Fruit fly (Drosophila melanogaster) whole organism, embryonic: Measurements from ENCODE around the gene Cad74A.

ENCODE experiments used
- Abd-B ChIP-seq: fragments of 200-800 bp; sonication (Bioruptor generic); optimal IDR thresholded peaks from 2 replicates; lab custom pipeline; 2018; ENCODE audit warnings: missing biosample characterization, mild to moderate bottlenecking, missing genetic modification characterization, moderate library complexity
- Atf3 ChIP-seq: fragments of 200-800 bp; sonication (Bioruptor generic); optimal IDR thresholded peaks from 3 replicates; lab custom pipeline; 2016; ENCODE audit warnings: missing biosample characterization, missing genetic modification characterization
- CG10366 ChIP-seq: fragments of 200-800 bp; sonication (Bioruptor generic); IDR thresholded peaks from 2 replicates; pipeline ENCODE4 v1.3.6; 2022; ENCODE audit warnings: missing biosample characterization, missing genetic modification characterization
- CG11093 ChIP-seq: fragments of 200-800 bp; sonication (Bioruptor generic); IDR thresholded peaks from 3 replicates; pipeline ENCODE4 v1.3.6; 2022; ENCODE audit warnings: missing biosample characterization, missing genetic modification characterization
- CG11398 ChIP-seq: fragments of 200-800 bp; sonication (Bioruptor generic); optimal IDR thresholded peaks from 2 replicates; lab custom pipeline; 2016; ENCODE audit warnings: missing biosample characterization, missing genetic modification characterization
- CG11723 ChIP-seq: fragments of 200-800 bp; sonication (Bioruptor generic); optimal IDR thresholded peaks from 2 replicates; lab custom pipeline; 2017; ENCODE audit warnings: missing biosample characterization, mild to moderate bottlenecking, missing genetic modification characterization
- CG12071 ChIP-seq: fragments of 200-800 bp; sonication (Bioruptor generic); optimal IDR thresholded peaks from 3 replicates; lab custom pipeline; 2018; ENCODE audit warnings: missing biosample characterization, mild to moderate bottlenecking, missing genetic modification characterization
- CG1233 ChIP-seq: fragments of 200-800 bp; sonication (Bioruptor generic); optimal IDR thresholded peaks from 4 replicates; lab custom pipeline; 2018; ENCODE audit warnings: missing biosample characterization, mild to moderate bottlenecking, missing genetic modification characterization
- CG13296 ChIP-seq: fragments of 200-800 bp; sonication (Bioruptor generic); optimal IDR thresholded peaks from 3 replicates; lab custom pipeline; 2018; ENCODE audit warnings: missing biosample characterization, mild to moderate bottlenecking, missing genetic modification characterization
- CG14441 ChIP-seq: fragments of 200-800 bp; sonication (Bioruptor generic); IDR thresholded peaks from 2 replicates; pipeline ENCODE4 v1.3.6; 2022; ENCODE audit warnings: missing biosample characterization, missing genetic modification characterization
- CG15073 ChIP-seq: fragments of 200-800 bp; sonication (Bioruptor generic); optimal IDR thresholded peaks from 2 replicates; lab custom pipeline; 2016; ENCODE audit warnings: missing biosample characterization, missing genetic modification characterization
- CG17568 ChIP-seq: fragments of 200-800 bp; sonication (Bioruptor generic); optimal IDR thresholded peaks from 2 replicates; lab custom pipeline; 2018; ENCODE audit warnings: missing biosample characterization, mild to moderate bottlenecking, missing genetic modification characterization, moderate library complexity
- CG17612 ChIP-seq: fragments of 200-800 bp; sonication (Bioruptor generic); IDR thresholded peaks from 2 replicates; pipeline ENCODE4 v1.3.6; 2022; ENCODE audit warnings: missing biosample characterization, missing genetic modification characterization
- CG18011 ChIP-seq: fragments of 200-800 bp; sonication (Bioruptor generic); optimal IDR thresholded peaks from 2 replicates; lab custom pipeline; 2017; ENCODE audit warnings: missing biosample characterization, missing genetic modification characterization, mild to moderate bottlenecking, moderate library complexity, missing genotype
- CG18262 ChIP-seq: fragments of 200-800 bp; optimal IDR thresholded peaks from 3 replicates; lab custom pipeline; 2019; ENCODE audit warnings: missing biosample characterization, mild to moderate bottlenecking, missing genetic modification characterization, moderate library complexity
- CG2116 ChIP-seq: fragments of 200-800 bp; sonication (Bioruptor generic); optimal IDR thresholded peaks from 3 replicates; lab custom pipeline; 2018; ENCODE audit warnings: missing biosample characterization, mild to moderate bottlenecking, missing genetic modification characterization
- CG2678 ChIP-seq: fragments of 200-800 bp; sonication (Bioruptor generic); optimal IDR thresholded peaks from 3 replicates; lab custom pipeline; 2019; ENCODE audit warnings: missing biosample characterization, mild to moderate bottlenecking, missing genetic modification characterization, moderate library complexity
- CG31365 ChIP-seq: fragments of 200-800 bp; sonication (Bioruptor generic); optimal IDR thresholded peaks from 2 replicates; lab custom pipeline; 2018; ENCODE audit warnings: missing biosample characterization, mild to moderate bottlenecking, missing genetic modification characterization
- CG3407 ChIP-seq: fragments of 200-800 bp; sonication (Bioruptor generic); optimal IDR thresholded peaks from 2 replicates; lab custom pipeline; 2018; ENCODE audit warnings: missing biosample characterization, mild to moderate bottlenecking, missing genetic modification characterization
- CG3995 ChIP-seq: fragments of 200-800 bp; sonication (Bioruptor generic); optimal IDR thresholded peaks from 3 replicates; lab custom pipeline; 2016; ENCODE audit warnings: missing biosample characterization, missing genetic modification characterization
- CG4282 ChIP-seq: fragments of 200-800 bp; sonication (Bioruptor generic); optimal IDR thresholded peaks from 2 replicates; lab custom pipeline; 2016; ENCODE audit warnings: missing biosample characterization, missing genetic modification characterization
- CG4820 ChIP-seq: fragments of 200-800 bp; sonication (Bioruptor generic); optimal IDR thresholded peaks from 3 replicates; lab custom pipeline; 2016; ENCODE audit warnings: missing biosample characterization, missing genetic modification characterization
- CG6813 ChIP-seq: fragments of 200-800 bp; sonication (Bioruptor generic); optimal IDR thresholded peaks from 2 replicates; lab custom pipeline; 2017; ENCODE audit warnings: missing biosample characterization, missing genetic modification characterization, mild to moderate bottlenecking, moderate library complexity, missing genetic modification reagents
- CG7963 ChIP-seq: fragments of 200-800 bp; sonication (Bioruptor generic); IDR thresholded peaks from 3 replicates; pipeline ENCODE4 v1.3.6; 2022; ENCODE audit warnings: missing biosample characterization, missing genetic modification characterization; ENCODE audit not compliant: partially characterized antibody
- CG8290 ChIP-seq, 3 experiments: fragments of 200-800 bp; sonication (Bioruptor generic); optimal IDR thresholded peaks; 2 replicates each; lab custom pipeline; 2016 to 2019; ENCODE audit warnings: missing biosample characterization in 3 of 3, missing genetic modification characterization in 3 of 3, mild to moderate bottlenecking in 2 of 3, moderate library complexity in 1 of 3
- GATAe ChIP-seq: fragments of 200-800 bp; sonication (Bioruptor generic); conservative IDR thresholded peaks from 2 replicates; pipeline ENCODE4 v1.3.6; 2022; ENCODE audit warnings: missing biosample characterization, missing genetic modification characterization
- HHEX ChIP-seq: fragments of 200-800 bp; sonication (Bioruptor generic); optimal IDR thresholded peaks from 3 replicates; lab custom pipeline; 2017; ENCODE audit warnings: missing biosample characterization, mild to moderate bottlenecking, missing genetic modification characterization, missing genetic modification reagents
- Hmr ChIP-seq: fragments of 200-800 bp; sonication (Bioruptor generic); optimal IDR thresholded peaks from 3 replicates; lab custom pipeline; 2017; ENCODE audit warnings: mild to moderate bottlenecking, missing biosample characterization, missing genetic modification reagents, missing genetic modification characterization
- Kr ChIP-seq: fragments of 200-800 bp; sonication (Bioruptor generic); optimal IDR thresholded peaks from 2 replicates; lab custom pipeline; 2017; ENCODE audit warnings: missing biosample characterization, mild to moderate bottlenecking, missing genetic modification characterization
- Med ChIP-seq: fragments of 200-800 bp; sonication (Bioruptor generic); peaks from one replicate; lab custom pipeline; 2016; ENCODE audit warnings: missing biosample characterization, missing genetic modification characterization, mild to moderate bottlenecking, inconsistent platforms, moderate library complexity
- Nf-YC ChIP-seq: fragments of 200-800 bp; optimal IDR thresholded peaks from 3 replicates; lab custom pipeline; 2019; ENCODE audit warnings: missing biosample characterization, mild to moderate bottlenecking, missing genetic modification characterization, moderate library complexity
- PHDP ChIP-seq: fragments of 200-800 bp; sonication (Bioruptor generic); optimal IDR thresholded peaks from 3 replicates; lab custom pipeline; 2018; ENCODE audit warnings: missing biosample characterization, mild to moderate bottlenecking, missing genetic modification characterization, moderate library complexity
- Scr ChIP-seq: fragments of 200-800 bp; sonication (Bioruptor generic); IDR thresholded peaks from 2 replicates; pipeline ENCODE4 v1.3.6; 2022; ENCODE audit warnings: missing biosample characterization, missing genetic modification characterization; ENCODE audit not compliant: partially characterized antibody
- Sin3A ChIP-seq: fragments of >200 bp; optimal IDR thresholded peaks from 2 replicates; lab custom pipeline; 2018
- Taf1 ChIP-seq: fragments of 200-800 bp; sonication (Bioruptor generic); IDR thresholded peaks from 2 replicates; pipeline ENCODE4 v1.3.6; 2022; ENCODE audit warnings: missing biosample characterization, missing genetic modification characterization
- al ChIP-seq: fragments of 200-800 bp; sonication (Bioruptor generic); IDR thresholded peaks from 2 replicates; pipeline ENCODE4 v1.3.6; 2022; ENCODE audit warnings: missing biosample characterization, missing genetic modification characterization
- bsh ChIP-seq, 2 experiments: fragments of 200-800 bp; sonication (Bioruptor generic); optimal IDR thresholded peaks; 2 replicates each; lab custom pipeline; 2017 to 2018; ENCODE audit warnings: mild to moderate bottlenecking in 2 of 2, missing biosample characterization in 2 of 2, missing genetic modification characterization in 2 of 2, moderate library complexity in 1 of 2
- chinmo ChIP-seq: fragments of 200-800 bp; sonication (Bioruptor generic); IDR thresholded peaks from 4 replicates; pipeline ENCODE4 v1.3.6; 2022; ENCODE audit warnings: missing biosample characterization, missing genetic modification characterization; ENCODE audit not compliant: partially characterized antibody
- chn ChIP-seq: fragments of 200-800 bp; sonication (Bioruptor generic); optimal IDR thresholded peaks from 2 replicates; lab custom pipeline; 2016; ENCODE audit warnings: missing biosample characterization, missing genetic modification characterization
- corto ChIP-seq: fragments of 200-800 bp; sonication (Bioruptor generic); optimal IDR thresholded peaks from 2 replicates; lab custom pipeline; 2016; ENCODE audit warnings: missing biosample characterization, mild to moderate bottlenecking, missing genetic modification characterization, moderate library complexity
- hb ChIP-seq: fragments of 200-800 bp; sonication (Bioruptor generic); IDR thresholded peaks from 3 replicates; pipeline ENCODE4 v1.3.6; 2022; ENCODE audit warnings: missing biosample characterization, missing genetic modification characterization; ENCODE audit not compliant: partially characterized antibody
- jumu ChIP-seq: fragments of 200-800 bp; sonication (Bioruptor generic); optimal IDR thresholded peaks from 3 replicates; lab custom pipeline; 2016; ENCODE audit warnings: missing biosample characterization, missing genetic modification characterization
- lab ChIP-seq: fragments of 200-800 bp; sonication (Bioruptor generic); optimal IDR thresholded peaks from 3 replicates; lab custom pipeline; 2017; ENCODE audit warnings: missing biosample characterization, missing genetic modification characterization, mild to moderate bottlenecking, moderate library complexity, missing genetic modification reagents
- pnt ChIP-seq: fragments of 200-800 bp; sonication (Bioruptor generic); optimal IDR thresholded peaks from 3 replicates; lab custom pipeline; 2016; ENCODE audit warnings: missing biosample characterization, missing genetic modification characterization
- ranshi ChIP-seq: fragments of 200-800 bp; sonication (Bioruptor generic); IDR thresholded peaks from 2 replicates; pipeline ENCODE4 v1.3.6; 2022; ENCODE audit warnings: missing biosample characterization, missing genetic modification characterization
- sug ChIP-seq: fragments of 200-800 bp; optimal IDR thresholded peaks from 2 replicates; lab custom pipeline; 2019; ENCODE audit warnings: missing biosample characterization, mild to moderate bottlenecking, missing genetic modification characterization, moderate library complexity
- tap ChIP-seq: fragments of 200-800 bp; optimal IDR thresholded peaks from 3 replicates; lab custom pipeline; 2019; ENCODE audit warnings: missing biosample characterization, mild to moderate bottlenecking, missing genetic modification characterization, moderate library complexity
- unpg ChIP-seq: fragments of 200-800 bp; sonication (Bioruptor generic); optimal IDR thresholded peaks from 3 replicates; lab custom pipeline; 2018; ENCODE audit warnings: missing biosample characterization, mild to moderate bottlenecking, missing genetic modification characterization, moderate library complexity
- usp ChIP-seq: fragments of >200 bp; optimal IDR thresholded peaks from 2 replicates; lab custom pipeline; 2017; ENCODE audit warnings: missing biosample characterization, missing genetic modification characterization
- zen2 ChIP-seq: fragments of 200-800 bp; sonication (Bioruptor generic); IDR thresholded peaks from 3 replicates; pipeline ENCODE4 v1.3.6; 2022; ENCODE audit warnings: missing biosample characterization, missing genetic modification characterization; ENCODE audit not compliant: partially characterized antibody

The Cad74A gene

dm6 chr3L:17419103-17419741, 39.9 kb upstream of the Cad74A start:
- peak; percentile 1 for TF ChIP-seq lab (GFP tag; lab: Kevin White, UChicago)
- TF ChIP-seq zen2 (GFP tag; lab: Robert Waterston, UW) = no peak
- TF ChIP-seq CG14441 (GFP tag; lab: Robert Waterston, UW) = no peak
- TF ChIP-seq CG18262 (tag; lab: Kevin White, UChicago) = no peak
- TF ChIP-seq CG11398 (GFP tag; lab: Kevin White, UChicago) = no peak
- TF ChIP-seq HHEX (GFP tag; lab: Kevin White, UChicago) = no peak
- no peak for TF ChIP-seq unpg
- TF ChIP-seq Taf1 (GFP tag; lab: Robert Waterston, UW) = no peak
- peak; percentile 41 for TF ChIP-seq CG6813 (GFP tag; lab: Kevin White, UChicago)
- TF ChIP-seq chn (GFP tag; lab: Kevin White, UChicago) = no peak
- no peak for TF ChIP-seq Kr (GFP tag; lab: Kevin White, UChicago)
- TF ChIP-seq Med (GFP tag; lab: Kevin White, UChicago) = peak; percentile 66
- no peak for TF ChIP-seq Sin3A (lab: Kevin White, UChicago)
- TF ChIP-seq CG4820 (GFP tag; lab: Kevin White, UChicago) = no peak
- TF ChIP-seq CG2116 (GFP tag; lab: Kevin White, UChicago) = no peak
- TF ChIP-seq ranshi (GFP tag; lab: Robert Waterston, UW) = no peak
- TF ChIP-seq CG2678 = peak; percentile 9
- no peak for TF ChIP-seq jumu (GFP tag; lab: Kevin White, UChicago)
- TF ChIP-seq CG15073 = no peak
- no peak for TF ChIP-seq CG3995 (GFP tag; lab: Kevin White, UChicago)
- TF ChIP-seq CG4282 (GFP tag; lab: Kevin White, UChicago) = no peak
- TF ChIP-seq Atf3 (GFP tag; lab: Kevin White, UChicago) = no peak
- TF ChIP-seq CG13296 (GFP tag; lab: Kevin White, UChicago) = no peak
- TF ChIP-seq Hmr (GFP tag; lab: Kevin White, UChicago) = peak; percentile 9
- TF ChIP-seq CG12071 (GFP tag; lab: Kevin White, UChicago) = no peak
- TF ChIP-seq CG17612 = no peak
- no peak for TF ChIP-seq CG11093 (GFP tag; lab: Robert Waterston, UW)
- peak; percentile 7 for TF ChIP-seq PHDP (tag; lab: Kevin White, UChicago)
- TF ChIP-seq CG18011 (GFP tag; lab: Kevin White, UChicago) = no peak
- no peak for TF ChIP-seq Nf-YC
- no peak for TF ChIP-seq pnt (GFP tag; lab: Kevin White, UChicago)
- no peak for TF ChIP-seq bsh (GFP tag; optimal IDR thresholded peaks at IDR 0.05; lab: Kevin White, UChicago)
- no peak for TF ChIP-seq chinmo (GFP tag; lab: Robert Waterston, UW)
- TF ChIP-seq CG1233 (GFP tag; lab: Kevin White, UChicago) = no peak
- TF ChIP-seq hb (GFP tag; lab: Robert Waterston, UW) = no peak
- TF ChIP-seq CG11723 (GFP tag; lab: Kevin White, UChicago) = no peak
- no peak for TF ChIP-seq tap
- no peak for TF ChIP-seq CG17568
- TF ChIP-seq Scr = no peak
- TF ChIP-seq al (GFP tag; lab: Robert Waterston, UW) = no peak
- no peak for TF ChIP-seq corto (GFP tag; lab: Kevin White, UChicago)
- TF ChIP-seq CG3407 (GFP tag; lab: Kevin White, UChicago) = no peak
- no peak for TF ChIP-seq sug
- no peak for TF ChIP-seq Abd-B (GFP tag; lab: Kevin White, UChicago)
- TF ChIP-seq CG10366 (GFP tag; lab: Robert Waterston, UW) = no peak
- TF ChIP-seq usp (GFP tag; lab: Kevin White, UChicago) = no peak
- no peak for TF ChIP-seq CG31365
- no peak for TF ChIP-seq GATAe (GFP tag; lab: Robert Waterston, UW)
- no peak for TF ChIP-seq CG7963
- TF ChIP-seq CG8290 (GFP tag; optimal IDR thresholded peaks at IDR 0.05; lab: Kevin White, UChicago) = no peak
- TF ChIP-seq CG8290 (tag; optimal IDR thresholded peaks at IDR 0.05; lab: Kevin White, UChicago) = peak in 1 of 2 experiments; percentile 41
